Fruit fly (Drosophila melanogaster) whole organism, embryonic: ENCODE measurements around the gene scyl.

Source experiments
- Atf6 ChIP-seq: fragments of 200-800 bp; sonication (Bioruptor generic); IDR thresholded peaks from 2 replicates; pipeline ENCODE4 v1.3.6; 2022; ENCODE audit warnings: missing biosample characterization, missing genetic modification characterization
- Bgb ChIP-seq: fragments of 200-800 bp; sonication (Bioruptor generic); IDR thresholded peaks from 2 replicates; pipeline ENCODE4 v1.3.6; 2022; ENCODE audit warnings: missing biosample characterization, missing genetic modification characterization; ENCODE audit not compliant: partially characterized antibody
- CG1024 ChIP-seq: fragments of 200-800 bp; sonication (Bioruptor generic); IDR thresholded peaks from 2 replicates; pipeline ENCODE4 v1.3.6; 2022; ENCODE audit warnings: missing biosample characterization, missing genetic modification characterization
- CG12744 ChIP-seq: fragments of 200-800 bp; sonication (Bioruptor generic); optimal IDR thresholded peaks from 2 replicates; lab custom pipeline; 2016; ENCODE audit warnings: missing biosample characterization, missing genetic modification characterization
- CG12942 ChIP-seq: fragments of 200-800 bp; sonication (Bioruptor generic); optimal IDR thresholded peaks from 3 replicates; lab custom pipeline; 2016; ENCODE audit warnings: missing biosample characterization, missing genetic modification characterization
- CG17385 ChIP-seq: fragments of 200-800 bp; sonication (Bioruptor generic); optimal IDR thresholded peaks from 3 replicates; lab custom pipeline; 2018; ENCODE audit warnings: missing biosample characterization, mild to moderate bottlenecking, missing genetic modification characterization
- CG2199 ChIP-seq: fragments of 200-800 bp; sonication (Bioruptor generic); IDR thresholded peaks from 3 replicates; pipeline ENCODE4 v1.3.6; 2022; ENCODE audit warnings: missing biosample characterization, missing genetic modification characterization
- CG2875 ChIP-seq: fragments of 200-800 bp; sonication (Bioruptor generic); optimal IDR thresholded peaks from 2 replicates; lab custom pipeline; 2017; ENCODE audit warnings: missing biosample characterization, mild to moderate bottlenecking, missing genetic modification characterization, missing genetic modification reagents
- CG34376 ChIP-seq: fragments of 200-800 bp; sonication (Bioruptor generic); optimal IDR thresholded peaks from 2 replicates; lab custom pipeline; 2018; ENCODE audit warnings: missing biosample characterization, mild to moderate bottlenecking, missing genetic modification characterization
- CG6272 ChIP-seq: fragments of 200-800 bp; sonication (Bioruptor generic); IDR thresholded peaks from 2 replicates; pipeline ENCODE4 v1.3.6; 2022; ENCODE audit warnings: missing biosample characterization, missing genetic modification characterization
- CG6813 ChIP-seq: fragments of 200-800 bp; sonication (Bioruptor generic); optimal IDR thresholded peaks from 2 replicates; lab custom pipeline; 2017; ENCODE audit warnings: missing biosample characterization, missing genetic modification characterization, mild to moderate bottlenecking, moderate library complexity, missing genetic modification reagents
- CG7839 ChIP-seq: fragments of 200-800 bp; sonication (Bioruptor generic); optimal IDR thresholded peaks from 3 replicates; lab custom pipeline; 2018; ENCODE audit warnings: missing biosample characterization, mild to moderate bottlenecking, missing genetic modification characterization, moderate library complexity
- CG7987 ChIP-seq: fragments of 200-800 bp; sonication (Bioruptor generic); optimal IDR thresholded peaks from 2 replicates; lab custom pipeline; 2018; ENCODE audit warnings: missing biosample characterization, mild to moderate bottlenecking, missing genetic modification characterization, moderate library complexity
- CG8089 ChIP-seq: fragments of 200-800 bp; sonication (Bioruptor generic); optimal IDR thresholded peaks from 3 replicates; lab custom pipeline; 2016; ENCODE audit warnings: missing biosample characterization, missing genetic modification characterization
- Dbx ChIP-seq: fragments of 200-800 bp; sonication (Bioruptor generic); IDR thresholded peaks from 3 replicates; pipeline ENCODE4 v1.3.6; 2022; ENCODE audit warnings: missing biosample characterization, missing genetic modification characterization
- Dek ChIP-seq: fragments of 200-800 bp; sonication (Bioruptor generic); optimal IDR thresholded peaks from 3 replicates; lab custom pipeline; 2019; ENCODE audit warnings: missing biosample characterization, mild to moderate bottlenecking, missing genetic modification characterization, moderate library complexity
- Eip74EF ChIP-seq, 2 experiments: fragments of 200-800 bp in 1 of 2; fragments of >200 bp in 1 of 2; sonication (Bioruptor generic) in 1 of 2; optimal IDR thresholded peaks; 2 replicates each; lab custom pipeline; 2017 to 2019; ENCODE audit warnings: missing biosample characterization in 2 of 2, missing genetic modification characterization in 2 of 2, mild to moderate bottlenecking in 1 of 2, moderate library complexity in 1 of 2
- Mrtf ChIP-seq: fragments of 200-800 bp; sonication (Bioruptor generic); IDR thresholded peaks from 3 replicates; pipeline ENCODE4 v1.3.6; 2022; ENCODE audit warnings: missing biosample characterization, missing genetic modification characterization
- Sry-β ChIP-seq: fragments of 200-800 bp; sonication (Bioruptor generic); optimal IDR thresholded peaks from 2 replicates; lab custom pipeline; 2018; ENCODE audit warnings: missing biosample characterization, mild to moderate bottlenecking, missing genetic modification characterization, moderate library complexity
- Trl ChIP-seq, 3 experiments: fragments of >200 bp in 2 of 3; fragments of 200-800 bp in 1 of 3; sonication (Bioruptor generic) in 1 of 3; optimal IDR thresholded peaks; 2 replicates in 1 of 3; 3 replicates in 2 of 3; lab custom pipeline; 2016 to 2017; ENCODE audit warnings: missing biosample characterization in 1 of 3, missing genetic modification characterization in 1 of 3
- Usf ChIP-seq: fragments of 200-800 bp; sonication (Bioruptor generic); optimal IDR thresholded peaks from 2 replicates; lab custom pipeline; 2017; ENCODE audit warnings: missing genotype, missing biosample characterization, missing genetic modification characterization
- al ChIP-seq: fragments of 200-800 bp; sonication (Bioruptor generic); IDR thresholded peaks from 2 replicates; pipeline ENCODE4 v1.3.6; 2022; ENCODE audit warnings: missing biosample characterization, missing genetic modification characterization
- ato ChIP-seq: fragments of 200-800 bp; sonication (Bioruptor generic); IDR thresholded peaks from 2 replicates; pipeline ENCODE4 v1.3.6; 2022; ENCODE audit warnings: missing biosample characterization, missing genetic modification characterization; ENCODE audit not compliant: partially characterized antibody
- br ChIP-seq: fragments of >200 bp; optimal IDR thresholded peaks from 2 replicates; lab custom pipeline; 2017
- cato ChIP-seq: fragments of 200-800 bp; sonication (Bioruptor generic); optimal IDR thresholded peaks from 2 replicates; lab custom pipeline; 2016; ENCODE audit warnings: missing biosample characterization, missing genetic modification characterization, borderline replicate concordance
- cg ChIP-seq: fragments of 200-800 bp; sonication (Bioruptor generic); optimal IDR thresholded peaks from 3 replicates; lab custom pipeline; 2019; ENCODE audit warnings: missing biosample characterization, mild to moderate bottlenecking, missing genetic modification characterization, moderate library complexity
- chn ChIP-seq: fragments of 200-800 bp; sonication (Bioruptor generic); optimal IDR thresholded peaks from 2 replicates; lab custom pipeline; 2016; ENCODE audit warnings: missing biosample characterization, missing genetic modification characterization
- danr ChIP-seq: fragments of 200-800 bp; sonication (Bioruptor generic); IDR thresholded peaks from 2 replicates; pipeline ENCODE4 v1.3.6; 2022; ENCODE audit warnings: missing biosample characterization, missing genetic modification characterization
- dati ChIP-seq: fragments of 200-800 bp; sonication (Bioruptor generic); IDR thresholded peaks from 2 replicates; pipeline ENCODE4 v1.3.6; 2022; ENCODE audit warnings: missing biosample characterization, missing genetic modification characterization
- ems ChIP-seq: fragments of 200-800 bp; sonication (Bioruptor generic); optimal IDR thresholded peaks from 3 replicates; lab custom pipeline; 2016; ENCODE audit warnings: missing biosample characterization, missing genetic modification characterization
- en ChIP-seq: fragments of 200-800 bp; sonication (Bioruptor generic); optimal IDR thresholded peaks from 2 replicates; lab custom pipeline; 2016; ENCODE audit warnings: missing biosample characterization, missing genetic modification characterization
- fd102C ChIP-seq: fragments of 200-800 bp; sonication (Bioruptor generic); optimal IDR thresholded peaks from 2 replicates; lab custom pipeline; 2018; ENCODE audit warnings: missing biosample characterization, mild to moderate bottlenecking, missing genetic modification characterization, moderate library complexity
- fd96Cb ChIP-seq: fragments of 200-800 bp; sonication (Bioruptor generic); optimal IDR thresholded peaks from 2 replicates; lab custom pipeline; 2018; ENCODE audit warnings: missing biosample characterization, mild to moderate bottlenecking, missing genetic modification characterization, moderate library complexity
- gcm ChIP-seq: fragments of 200-800 bp; sonication (Bioruptor generic); optimal IDR thresholded peaks from 2 replicates; lab custom pipeline; 2019; ENCODE audit warnings: missing biosample characterization, mild to moderate bottlenecking, missing genetic modification characterization, moderate library complexity
- gsb-n ChIP-seq: fragments of 200-800 bp; sonication (Bioruptor generic); optimal IDR thresholded peaks from 3 replicates; lab custom pipeline; 2018; ENCODE audit warnings: missing biosample characterization, mild to moderate bottlenecking, missing genetic modification characterization
- kay ChIP-seq: fragments of 200-800 bp; sonication (Bioruptor generic); optimal IDR thresholded peaks from 2 replicates; lab custom pipeline; 2016; ENCODE audit warnings: missing biosample characterization, missing genetic modification characterization
- lmd ChIP-seq: fragments of 200-800 bp; sonication (Bioruptor generic); IDR thresholded peaks from 2 replicates; pipeline ENCODE4 v1.3.6; 2022; ENCODE audit warnings: missing biosample characterization, missing genetic modification characterization
- lov ChIP-seq, 2 experiments: fragments of 200-800 bp in 1 of 2; fragments of >200 bp in 1 of 2; sonication (Bioruptor generic) in 1 of 2; IDR thresholded peaks in 1 of 2; optimal IDR thresholded peaks in 1 of 2; 2 replicates in 1 of 2; 3 replicates in 1 of 2; pipeline versions ENCODE4 v1.3.6 to Lab custom; 2017 to 2022; ENCODE audit warnings: missing biosample characterization in 1 of 2, missing genetic modification characterization in 1 of 2
- nau ChIP-seq: fragments of 200-800 bp; sonication (Bioruptor generic); optimal IDR thresholded peaks from 3 replicates; lab custom pipeline; 2017; ENCODE audit warnings: missing biosample characterization, mild to moderate bottlenecking, missing genetic modification characterization, missing genetic modification reagents
- odd ChIP-seq: fragments of 200-800 bp; sonication (Bioruptor generic); optimal IDR thresholded peaks from 2 replicates; lab custom pipeline; 2017; ENCODE audit warnings: missing biosample characterization, mild to moderate bottlenecking, missing genetic modification characterization
- org-1 ChIP-seq: fragments of 200-800 bp; sonication (Bioruptor generic); optimal IDR thresholded peaks from 2 replicates; lab custom pipeline; 2017; ENCODE audit warnings: missing biosample characterization, missing genetic modification characterization
- otp ChIP-seq: fragments of 200-800 bp; sonication (Bioruptor generic); IDR thresholded peaks from 3 replicates; pipeline ENCODE4, ENCODE4 v1.3.6; 2022; ENCODE audit warnings: missing biosample characterization, missing genetic modification characterization
- sens-2 ChIP-seq: fragments of 200-800 bp; sonication (Bioruptor generic); IDR thresholded peaks from 2 replicates; pipeline ENCODE4 v1.3.6; 2022; ENCODE audit warnings: missing biosample characterization, missing genetic modification characterization
- so ChIP-seq: fragments of 200-800 bp; sonication (Bioruptor generic); IDR thresholded peaks from 3 replicates; pipeline ENCODE4 v1.3.6; 2022; ENCODE audit warnings: missing biosample characterization, missing genetic modification characterization
- sob ChIP-seq: fragments of 200-800 bp; sonication (Bioruptor generic); IDR thresholded peaks from 2 replicates; pipeline ENCODE4 v1.3.6; 2022; ENCODE audit warnings: missing biosample characterization, missing genetic modification characterization
- tll ChIP-seq, 2 experiments: fragments of 200-800 bp in 1 of 2; fragments of >200 bp in 1 of 2; sonication (Bioruptor generic) in 1 of 2; optimal IDR thresholded peaks; 2 replicates each; lab custom pipeline; 2017 to 2019; ENCODE audit warnings: missing biosample characterization in 2 of 2, missing genetic modification characterization in 2 of 2, mild to moderate bottlenecking in 1 of 2, moderate library complexity in 1 of 2
- toy ChIP-seq: fragments of 200-800 bp; sonication (Bioruptor generic); IDR thresholded peaks from 2 replicates; pipeline ENCODE4 v1.3.6; 2022; ENCODE audit warnings: missing biosample characterization, missing genetic modification characterization
- zen ChIP-seq: fragments of 200-800 bp; sonication (Bioruptor generic); optimal IDR thresholded peaks from 3 replicates; lab custom pipeline; 2018; ENCODE audit warnings: missing biosample characterization, mild to moderate bottlenecking, missing genetic modification characterization, moderate library complexity

The scyl gene

DNA sequence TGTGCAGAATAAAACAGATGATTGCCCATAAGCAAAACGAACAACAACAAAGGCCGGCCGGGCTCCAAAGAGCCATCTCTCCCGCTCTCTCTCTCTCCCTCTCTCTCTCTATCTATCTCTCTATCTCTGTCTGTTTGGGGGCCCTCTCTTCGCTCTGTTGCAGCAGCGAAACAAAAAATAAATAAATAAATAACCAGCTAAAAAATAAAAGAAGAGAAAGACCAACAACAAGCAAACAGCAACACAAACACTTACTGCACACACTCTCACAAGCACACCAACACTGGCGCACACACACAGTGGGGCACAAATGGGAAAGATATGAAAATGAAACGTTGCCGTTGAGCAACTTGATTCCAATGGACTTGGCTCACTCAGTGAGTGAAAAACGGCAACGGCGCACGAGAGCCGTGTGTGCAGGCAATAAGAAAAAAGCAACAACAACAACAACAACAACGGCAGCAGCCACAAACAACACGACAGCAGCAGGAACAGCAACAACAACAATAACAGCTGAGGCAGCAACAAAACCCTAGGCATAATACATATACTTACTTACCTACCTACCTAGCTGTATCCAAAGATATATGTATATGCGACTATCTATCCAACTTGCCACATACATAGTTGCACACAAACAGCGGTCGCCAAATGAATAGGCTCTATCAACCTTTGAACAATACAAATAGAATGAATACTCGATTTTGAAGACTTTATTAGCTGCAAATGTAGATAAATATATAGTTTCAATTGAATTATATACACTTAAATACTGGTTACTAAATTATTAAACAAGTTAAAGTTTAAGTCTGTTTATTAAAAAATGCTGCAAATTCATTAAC lies 5.8 kb upstream of the scyl start (continued):
- TF ChIP-seq Usf (GFP tag; lab: Kevin White, UChicago): no peak
- TF ChIP-seq chn: no peak
- TF ChIP-seq CG6813 (GFP tag; lab: Kevin White, UChicago): peak; percentile 64
- TF ChIP-seq Atf6 (GFP tag; lab: Robert Waterston, UW): peak; percentile 46; the same call in 1 of the 2 replicates
- TF ChIP-seq CG6272 (GFP tag; lab: Robert Waterston, UW): no peak
- peak; percentile 84; the same call in 1 of the 3 replicates for TF ChIP-seq CG2199 (GFP tag; lab: Robert Waterston, UW)
- TF ChIP-seq CG12942: no peak
- TF ChIP-seq danr: no peak
- TF ChIP-seq nau: peak; percentile 68
- TF ChIP-seq gcm (GFP tag; lab: Kevin White, UChicago): peak; percentile 51
- TF ChIP-seq CG34376 (GFP tag; lab: Kevin White, UChicago): peak; percentile 17
- TF ChIP-seq CG12744 (GFP tag; lab: Kevin White, UChicago): peak; percentile 16
- peak; percentile 90 for TF ChIP-seq Trl (optimal IDR thresholded peaks at IDR 0.05; lab: Kevin White, UChicago)
- TF ChIP-seq Trl (GFP tag; optimal IDR thresholded peaks at IDR 0.05; lab: Kevin White, UChicago): peak; percentile 23
- TF ChIP-seq Sry-β (GFP tag; lab: Kevin White, UChicago): no peak
- TF ChIP-seq zen (tag; lab: Kevin White, UChicago): peak; percentile 30
- TF ChIP-seq Dbx (GFP tag; lab: Robert Waterston, UW): 0 out of 3 replicates have a peak, but pooled peaks have one; percentile 43
- TF ChIP-seq lmd (GFP tag; lab: Robert Waterston, UW): no peak
- TF ChIP-seq fd96Cb (tag; lab: Kevin White, UChicago): peak; percentile 24
- TF ChIP-seq cg (GFP tag; lab: Kevin White, UChicago): peak; percentile 96
- TF ChIP-seq so (GFP tag; lab: Robert Waterston, UW): peak; percentile 58; the same call in 2 of the 3 replicates
- TF ChIP-seq dati (GFP tag; lab: Robert Waterston, UW): no peak
- no peak for TF ChIP-seq org-1 (GFP tag; lab: Kevin White, UChicago)
- TF ChIP-seq gsb-n: no peak
- TF ChIP-seq tll (GFP tag; optimal IDR thresholded peaks at IDR 0.05; lab: Kevin White, UChicago): no peak
- TF ChIP-seq odd (GFP tag; lab: Kevin White, UChicago): peak; percentile 54
- TF ChIP-seq br (lab: Kevin White, UChicago): no peak
- TF ChIP-seq sens-2 (GFP tag; lab: Robert Waterston, UW): no peak
- TF ChIP-seq lov (optimal IDR thresholded peaks at IDR 0.05; lab: Kevin White, UChicago): no peak
- no peak for TF ChIP-seq lov (GFP tag; IDR thresholded peaks at IDR 0.05; lab: Robert Waterston, UW)
- no peak for TF ChIP-seq en (GFP tag; lab: Kevin White, UChicago)
- no peak for TF ChIP-seq cato (GFP tag; lab: Kevin White, UChicago)
- TF ChIP-seq Dek (tag; lab: Kevin White, UChicago): no peak
- no peak for TF ChIP-seq fd102C (GFP tag; lab: Kevin White, UChicago)
- TF ChIP-seq CG17385 (GFP tag; lab: Kevin White, UChicago): peak; percentile 52
- no peak for TF ChIP-seq kay (GFP tag; lab: Kevin White, UChicago)
- no peak for TF ChIP-seq CG7987 (GFP tag; lab: Kevin White, UChicago)
- peak; percentile 52; the same call in 1 of the 3 replicates for TF ChIP-seq otp
- no peak for TF ChIP-seq Mrtf (GFP tag; lab: Robert Waterston, UW)
- TF ChIP-seq al (GFP tag; lab: Robert Waterston, UW): no peak
- no peak for TF ChIP-seq CG8089 (GFP tag; lab: Kevin White, UChicago)
- TF ChIP-seq CG7839 (tag; lab: Kevin White, UChicago): peak; percentile 5
- TF ChIP-seq toy (GFP tag; lab: Robert Waterston, UW): no peak
- TF ChIP-seq sob: no peak
- TF ChIP-seq Bgb: no peak; the same call in 1 of the 2 replicates
- TF ChIP-seq CG1024 (GFP tag; lab: Robert Waterston, UW): no peak
- TF ChIP-seq CG2875 (GFP tag; lab: Kevin White, UChicago): no peak
- TF ChIP-seq ems (GFP tag; lab: Kevin White, UChicago): no peak
- TF ChIP-seq ato (GFP tag; lab: Robert Waterston, UW): no peak
- no peak for TF ChIP-seq Eip74EF (GFP tag; optimal IDR thresholded peaks at IDR 0.05; lab: Kevin White, UChicago)
